Worm (Caenorhabditis elegans) whole organism, late embryonic: ENCODE measurements around the gene rpap-2.

Source experiments
- ama-1 ChIP-seq: fragments of 150-350 bp; optimal IDR thresholded peaks from 2 replicates; lab custom pipeline; 2014
- ceh-31 ChIP-seq: sonication (generic microtip); optimal IDR thresholded peaks from 2 replicates; lab custom pipeline; 2016; ENCODE audit warnings: missing genetic modification characterization, missing compliant biosample characterization
- ceh-6 ChIP-seq: fragments of 200-800 bp; sonication (Bioruptor generic); optimal IDR thresholded peaks from 2 replicates; lab custom pipeline; 2018; ENCODE audit warnings: mild to moderate bottlenecking, missing genetic modification characterization, missing compliant biosample characterization
- che-1 ChIP-seq: sonication (generic microtip); optimal IDR thresholded peaks from 2 replicates; lab custom pipeline; 2016; ENCODE audit warnings: mild to moderate bottlenecking, missing genetic modification characterization, missing compliant biosample characterization
- elt-2 ChIP-seq: sonication (generic microtip); optimal IDR thresholded peaks from 2 replicates; lab custom pipeline; 2016; ENCODE audit warnings: missing genetic modification reagents, missing genetic modification characterization, missing compliant biosample characterization
- gmeb-2 ChIP-seq: sonication (generic microtip); optimal IDR thresholded peaks from 2 replicates; lab custom pipeline; 2016; ENCODE audit warnings: missing genetic modification characterization, inconsistent platforms, missing compliant biosample characterization
- lin-11 ChIP-seq: fragments of 200-800 bp; sonication (Bioruptor generic); optimal IDR thresholded peaks from 2 replicates; lab custom pipeline; 2018; ENCODE audit warnings: mild to moderate bottlenecking, missing genetic modification characterization, missing compliant biosample characterization
- nfya-1 ChIP-seq: sonication (generic microtip); optimal IDR thresholded peaks from 2 replicates; lab custom pipeline; 2017; ENCODE audit warnings: missing genetic modification characterization, mild to moderate bottlenecking, missing compliant biosample characterization, antibody characterized with exemption, moderate library complexity
- odd-2 ChIP-seq: sonication (generic microtip); optimal IDR thresholded peaks from 2 replicates; lab custom pipeline; 2017; ENCODE audit warnings: antibody characterized with exemption, mild to moderate bottlenecking, missing genetic modification characterization, missing compliant biosample characterization
- rnt-1 ChIP-seq: sonication (generic microtip); optimal IDR thresholded peaks from 2 replicates; lab custom pipeline; 2016; ENCODE audit warnings: missing genetic modification characterization, missing compliant biosample characterization
- unc-42 ChIP-seq: sonication (generic microtip); optimal IDR thresholded peaks from 2 replicates; lab custom pipeline; 2016; ENCODE audit warnings: missing genotype, missing genetic modification characterization, missing compliant biosample characterization
- unc-55 ChIP-seq: sonication (generic microtip); optimal IDR thresholded peaks from 2 replicates; lab custom pipeline; 2017; ENCODE audit warnings: missing biosample characterization, missing genetic modification reagents, missing genetic modification characterization
- unc-86 ChIP-seq: sonication (generic microtip); optimal IDR thresholded peaks from 2 replicates; lab custom pipeline; 2016; ENCODE audit warnings: missing genetic modification characterization, missing compliant biosample characterization

ce11 chrIII:8997821-8998220 lies 30.1 kb downstream of the rpap-2 start:
- TF ChIP-seq elt-2 (tag; lab: Kevin White, UChicago) (peak; percentile 88), unc-55 (GFP tag; lab: Kevin White, UChicago) (no peak), lin-11 (tag; lab: Kevin White, UChicago) (no peak), che-1 (tag; lab: Kevin White, UChicago) (no peak), ceh-6 (GFP tag; lab: Kevin White, UChicago) (no peak), unc-42 (no peak), gmeb-2 (tag; lab: Kevin White, UChicago) (no peak), nfya-1 (tag; lab: Kevin White, UChicago) (no peak), odd-2 (tag; lab: Kevin White, UChicago) (no peak), unc-86 (no peak), ama-1 (no peak), rnt-1 (tag; lab: Kevin White, UChicago) (no peak), ceh-31 (tag; lab: Kevin White, UChicago) (no peak)
